Fruit fly (Drosophila melanogaster): ENCODE results near the gene kri.

DNA sequence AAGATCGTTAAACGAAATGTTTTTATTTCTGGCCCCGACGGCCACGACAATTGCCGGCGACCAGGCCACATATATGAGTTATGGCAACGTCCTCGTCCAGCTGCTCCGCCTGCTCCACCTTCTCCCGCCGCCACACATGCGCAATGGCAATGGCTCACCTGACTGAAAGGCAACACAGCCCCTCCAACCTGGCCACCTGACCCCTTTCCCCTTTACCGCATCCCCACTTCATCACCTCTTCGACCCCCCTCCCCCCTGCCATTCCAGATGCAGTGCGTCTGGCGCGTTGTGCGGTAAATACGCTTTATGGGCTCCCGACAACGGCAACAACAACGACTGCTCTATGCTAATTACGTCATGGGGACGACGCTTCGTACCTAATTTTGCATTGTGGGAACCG lies 23.0 kb downstream of the kri start:
- TF ChIP-seq psq (optimal IDR thresholded peaks at IDR 0.05) (no peak), EcR (GFP tag; optimal IDR thresholded peaks at IDR 0.05) (no peak), usp (GFP tag; optimal IDR thresholded peaks at IDR 0.05) (no peak)

Measured in whole organism.